Fruit fly (Drosophila melanogaster): ENCODE data around the gene CG5561.

DNA sequence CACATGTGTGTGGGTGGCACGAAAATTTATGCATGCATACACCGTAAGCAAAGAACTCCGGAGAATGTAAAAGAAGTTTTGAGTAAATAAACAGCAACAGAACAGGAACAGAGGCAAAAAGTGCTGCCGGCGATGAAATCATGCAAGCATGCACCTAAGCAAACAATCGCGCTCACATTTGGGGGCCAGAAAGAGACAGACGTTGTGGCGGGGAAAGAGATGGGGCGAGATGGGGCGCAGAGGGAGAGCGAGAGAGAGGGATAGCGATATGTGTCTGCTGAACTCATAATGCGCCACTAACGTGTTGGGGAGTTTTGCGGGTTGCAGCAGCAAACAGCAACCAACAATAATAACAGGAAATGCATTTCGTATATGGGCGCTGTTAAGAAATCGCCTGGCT lies 45.5 kb upstream of the CG5561 start:
- TF ChIP-seq CG8478 (optimal IDR thresholded peaks at IDR 0.05) (no peak), psq (optimal IDR thresholded peaks at IDR 0.05) (no peak), pan (optimal IDR thresholded peaks at IDR 0.05) (no peak), EcR (GFP tag; optimal IDR thresholded peaks at IDR 0.05) (no peak)

Measured in whole organism.